Fruit fly (Drosophila melanogaster) whole organism, embryonic: ENCODE results near the gene vnd.

Experiments
- Antp ChIP-seq: fragments of 200-800 bp; sonication (Bioruptor generic); optimal IDR thresholded peaks from 3 replicates; lab custom pipeline; 2016; ENCODE audit warnings: missing biosample characterization, missing genetic modification characterization
- Atf-2 ChIP-seq: fragments of 200-800 bp; sonication (Bioruptor generic); optimal IDR thresholded peaks from 2 replicates; lab custom pipeline; 2016; ENCODE audit warnings: missing biosample characterization, missing genetic modification characterization
- CG10321 ChIP-seq: fragments of 200-800 bp; sonication (Bioruptor generic); IDR thresholded peaks from 2 replicates; pipeline ENCODE4 v1.3.6; 2022; ENCODE audit warnings: missing biosample characterization, missing genetic modification characterization
- CG11247 ChIP-seq: fragments of 200-800 bp; sonication (Bioruptor generic); IDR thresholded peaks from 2 replicates; pipeline ENCODE4 v1.3.6; 2022; ENCODE audit warnings: missing biosample characterization, missing genetic modification characterization
- CG12071 ChIP-seq: fragments of 200-800 bp; sonication (Bioruptor generic); optimal IDR thresholded peaks from 3 replicates; lab custom pipeline; 2018; ENCODE audit warnings: missing biosample characterization, mild to moderate bottlenecking, missing genetic modification characterization
- CG14014 ChIP-seq: fragments of 200-800 bp; sonication (Bioruptor generic); IDR thresholded peaks from 2 replicates; pipeline ENCODE4 v1.3.6; 2022; ENCODE audit warnings: missing biosample characterization, missing genetic modification characterization
- CG1602 ChIP-seq: fragments of 200-800 bp; sonication (Bioruptor generic); optimal IDR thresholded peaks from 3 replicates; lab custom pipeline; 2016; ENCODE audit warnings: missing biosample characterization, missing genetic modification characterization
- CG16815 ChIP-seq: fragments of 200-800 bp; sonication (Bioruptor generic); optimal IDR thresholded peaks from 3 replicates; lab custom pipeline; 2017; ENCODE audit warnings: missing biosample characterization, mild to moderate bottlenecking, missing genetic modification characterization
- CG17912 ChIP-seq: fragments of 200-800 bp; sonication (Bioruptor generic); optimal IDR thresholded peaks from 2 replicates; lab custom pipeline; 2018; ENCODE audit warnings: missing biosample characterization, mild to moderate bottlenecking, missing genetic modification characterization
- CG18262 ChIP-seq: fragments of 200-800 bp; optimal IDR thresholded peaks from 3 replicates; lab custom pipeline; 2019; ENCODE audit warnings: missing biosample characterization, mild to moderate bottlenecking, missing genetic modification characterization, moderate library complexity
- CG2712 ChIP-seq: fragments of 200-800 bp; optimal IDR thresholded peaks from 3 replicates; lab custom pipeline; 2019; ENCODE audit warnings: missing biosample characterization, mild to moderate bottlenecking, missing genetic modification characterization, moderate library complexity
- CG31365 ChIP-seq: fragments of 200-800 bp; sonication (Bioruptor generic); optimal IDR thresholded peaks from 2 replicates; lab custom pipeline; 2018; ENCODE audit warnings: missing biosample characterization, mild to moderate bottlenecking, missing genetic modification characterization
- CG32767 ChIP-seq: fragments of 200-800 bp; sonication (Bioruptor generic); IDR thresholded peaks from 2 replicates; pipeline ENCODE4 v1.3.6; 2022; ENCODE audit warnings: missing biosample characterization, missing genetic modification characterization
- CG4854 ChIP-seq: fragments of 200-800 bp; sonication (Bioruptor generic); optimal IDR thresholded peaks from 2 replicates; lab custom pipeline; 2016; ENCODE audit warnings: missing biosample characterization, missing genetic modification characterization, inconsistent platforms
- CG6254 ChIP-seq: fragments of 200-800 bp; sonication (Bioruptor generic); optimal IDR thresholded peaks from 3 replicates; lab custom pipeline; 2017; ENCODE audit warnings: mild to moderate bottlenecking, missing biosample characterization, missing genetic modification reagents, missing genetic modification characterization
- CG9797 ChIP-seq: fragments of 200-800 bp; sonication (Bioruptor generic); optimal IDR thresholded peaks from 3 replicates; lab custom pipeline; 2018; ENCODE audit warnings: missing biosample characterization, mild to moderate bottlenecking, missing genetic modification characterization
- D19B ChIP-seq: fragments of 200-800 bp; sonication (Bioruptor generic); optimal IDR thresholded peaks from 2 replicates; lab custom pipeline; 2017; ENCODE audit warnings: missing biosample characterization, mild to moderate bottlenecking, missing genetic modification characterization
- Dip2 ChIP-seq: fragments of 200-800 bp; sonication (Bioruptor generic); IDR thresholded peaks from 2 replicates; pipeline ENCODE4 v1.3.6; 2022; ENCODE audit warnings: missing biosample characterization, missing genetic modification characterization
- Dref ChIP-seq: fragments of 200-800 bp; sonication (Bioruptor generic); IDR thresholded peaks from 2 replicates; pipeline ENCODE4 v1.3.6; 2022; ENCODE audit warnings: missing biosample characterization, missing genetic modification characterization
- Ets65A ChIP-seq: fragments of 200-800 bp; sonication (Bioruptor generic); peaks from one replicate; lab custom pipeline; 2016; ENCODE audit warnings: missing biosample characterization, missing genetic modification characterization
- Gug ChIP-seq: fragments of 200-800 bp; sonication (Bioruptor generic); IDR thresholded peaks from 4 replicates; pipeline ENCODE4 v1.3.6; 2022; ENCODE audit warnings: missing biosample characterization, missing genetic modification characterization
- Myb ChIP-seq: fragments of 200-800 bp; sonication (Bioruptor generic); optimal IDR thresholded peaks from 2 replicates; lab custom pipeline; 2016; ENCODE audit warnings: missing biosample characterization, missing genetic modification characterization
- NC2β ChIP-seq: fragments of 200-800 bp; sonication (Bioruptor generic); optimal IDR thresholded peaks from 2 replicates; lab custom pipeline; 2016; ENCODE audit warnings: missing biosample characterization, missing genetic modification characterization
- Oli ChIP-seq: fragments of 200-800 bp; sonication (Bioruptor generic); optimal IDR thresholded peaks from 2 replicates; lab custom pipeline; 2018; ENCODE audit warnings: missing biosample characterization, mild to moderate bottlenecking, missing genetic modification characterization, moderate library complexity
- PHDP ChIP-seq: fragments of 200-800 bp; sonication (Bioruptor generic); optimal IDR thresholded peaks from 3 replicates; lab custom pipeline; 2018; ENCODE audit warnings: missing biosample characterization, mild to moderate bottlenecking, missing genetic modification characterization, moderate library complexity
- Rx ChIP-seq: fragments of 200-800 bp; sonication (Bioruptor generic); IDR thresholded peaks from 2 replicates; pipeline ENCODE4 v1.3.6; 2022; ENCODE audit warnings: missing biosample characterization, missing genetic modification characterization
- Sox100B ChIP-seq: fragments of 200-800 bp; sonication (Bioruptor generic); optimal IDR thresholded peaks from 3 replicates; lab custom pipeline; 2018; ENCODE audit warnings: missing biosample characterization, mild to moderate bottlenecking, missing genetic modification characterization
- Ssrp ChIP-seq: fragments of 200-800 bp; sonication (Bioruptor generic); optimal IDR thresholded peaks from 2 replicates; lab custom pipeline; 2018; ENCODE audit warnings: missing biosample characterization, mild to moderate bottlenecking, missing genetic modification characterization, moderate library complexity
- TFAM ChIP-seq: fragments of 200-800 bp; sonication (Bioruptor generic); optimal IDR thresholded peaks from 2 replicates; lab custom pipeline; 2017; ENCODE audit warnings: missing biosample characterization, missing genetic modification characterization, inconsistent platforms
- Vsx1 ChIP-seq: fragments of 200-800 bp; sonication (Bioruptor generic); optimal IDR thresholded peaks from 2 replicates; lab custom pipeline; 2017; ENCODE audit warnings: missing biosample characterization, mild to moderate bottlenecking, missing genetic modification characterization, missing genetic modification reagents
- ab ChIP-seq: fragments of 200-800 bp; sonication (Bioruptor generic); optimal IDR thresholded peaks from 2 replicates; lab custom pipeline; 2016; ENCODE audit warnings: missing biosample characterization, missing genetic modification characterization
- abd-A ChIP-seq: fragments of 200-800 bp; sonication (Bioruptor generic); optimal IDR thresholded peaks from 3 replicates; lab custom pipeline; 2019; ENCODE audit warnings: missing biosample characterization, mild to moderate bottlenecking, missing genetic modification characterization, moderate library complexity
- amos ChIP-seq: fragments of 200-800 bp; sonication (Bioruptor generic); IDR thresholded peaks from 2 replicates; pipeline ENCODE4 v1.3.6; 2022; ENCODE audit warnings: missing biosample characterization, missing genetic modification characterization; ENCODE audit not compliant: partially characterized antibody
- br ChIP-seq: fragments of >200 bp; optimal IDR thresholded peaks from 2 replicates; lab custom pipeline; 2017
- chinmo ChIP-seq: fragments of 200-800 bp; sonication (Bioruptor generic); IDR thresholded peaks from 4 replicates; pipeline ENCODE4 v1.3.6; 2022; ENCODE audit warnings: missing biosample characterization, missing genetic modification characterization; ENCODE audit not compliant: partially characterized antibody
- cwo ChIP-seq: fragments of 200-800 bp; sonication (Bioruptor generic); optimal IDR thresholded peaks from 3 replicates; lab custom pipeline; 2017; ENCODE audit warnings: missing biosample characterization, missing genetic modification characterization, mild to moderate bottlenecking, moderate library complexity, missing genetic modification reagents
- exex ChIP-seq: fragments of 200-800 bp; sonication (Bioruptor generic); optimal IDR thresholded peaks from 4 replicates; lab custom pipeline; 2018; ENCODE audit warnings: missing biosample characterization, mild to moderate bottlenecking, missing genetic modification characterization, moderate library complexity
- grau ChIP-seq: fragments of 200-800 bp; optimal IDR thresholded peaks from 3 replicates; lab custom pipeline; 2019; ENCODE audit warnings: missing biosample characterization, mild to moderate bottlenecking, missing genetic modification characterization, moderate library complexity
- hkb ChIP-seq, 2 experiments: fragments of 200-800 bp in 1 of 2; fragments of >200 bp in 1 of 2; sonication (Bioruptor generic) in 1 of 2; IDR thresholded peaks in 1 of 2; optimal IDR thresholded peaks in 1 of 2; 2 replicates each; pipeline versions ENCODE4 v1.3.6 to Lab custom; 2017 to 2022; ENCODE audit warnings: missing biosample characterization in 1 of 2, missing genetic modification characterization in 1 of 2
- insv ChIP-seq, 2 experiments: fragments of 200-800 bp; sonication (Bioruptor generic); optimal IDR thresholded peaks; 3 replicates each; lab custom pipeline; 2016 to 2018; ENCODE audit warnings: missing biosample characterization in 2 of 2, missing genetic modification characterization in 2 of 2
- inv ChIP-seq: fragments of 200-800 bp; sonication (Bioruptor generic); IDR thresholded peaks from 2 replicates; pipeline ENCODE4 v1.3.6; 2022; ENCODE audit warnings: missing biosample characterization, missing genetic modification characterization; ENCODE audit not compliant: partially characterized antibody
- mld ChIP-seq: fragments of 200-800 bp; sonication (Bioruptor generic); IDR thresholded peaks from 3 replicates; pipeline ENCODE4 v1.3.6; 2022; ENCODE audit warnings: missing biosample characterization, missing genetic modification characterization; ENCODE audit not compliant: partially characterized antibody
- pum ChIP-seq: fragments of 200-800 bp; sonication (Bioruptor generic); optimal IDR thresholded peaks from 2 replicates; lab custom pipeline; 2016; ENCODE audit warnings: missing biosample characterization, missing genetic modification characterization
- sim ChIP-seq: fragments of 200-800 bp; sonication (Bioruptor generic); IDR thresholded peaks from 2 replicates; pipeline ENCODE4 v1.3.6; 2022; ENCODE audit warnings: missing biosample characterization, missing genetic modification characterization
- toy ChIP-seq: fragments of 200-800 bp; sonication (Bioruptor generic); IDR thresholded peaks from 2 replicates; pipeline ENCODE4 v1.3.6; 2022; ENCODE audit warnings: missing biosample characterization, missing genetic modification characterization
- z ChIP-seq: fragments of 200-800 bp; sonication (Bioruptor generic); IDR thresholded peaks from 3 replicates; pipeline ENCODE4 v1.3.6; 2022; ENCODE audit warnings: missing biosample characterization, missing genetic modification characterization
- zf30C ChIP-seq: fragments of 200-800 bp; sonication (Bioruptor generic); optimal IDR thresholded peaks from 3 replicates; lab custom pipeline; 2018; ENCODE audit warnings: missing biosample characterization, mild to moderate bottlenecking, missing genetic modification characterization

Gene vnd

dm6 chrX:629239-629821 is 47.4 kb downstream of the vnd start, which contains the start of the genes RpL36 and Mybbp1A (continued):
- TF ChIP-seq Oli (peak; percentile 54), mld (GFP tag; lab: Robert Waterston, UW) (peak; percentile 64; the same call in 2 of the 3 replicates), Rx (GFP tag; lab: Robert Waterston, UW) (peak; percentile 64), CG4854 (GFP tag; lab: Kevin White, UChicago) (peak; percentile 27), Gug (GFP tag; lab: Robert Waterston, UW) (peak; percentile 52; the same call in 1 of the 4 replicates), CG16815 (peak; percentile 19), CG17912 (GFP tag; lab: Kevin White, UChicago) (peak; percentile 67), CG14014 (peak; percentile 69), hkb (optimal IDR thresholded peaks at IDR 0.05; lab: Kevin White, UChicago) (peak; percentile 78), hkb (GFP tag; IDR thresholded peaks at IDR 0.05; lab: Robert Waterston, UW) (0 out of 2 replicates have a peak, but pooled peaks have one; percentile 44), CG32767 (GFP tag; lab: Robert Waterston, UW) (0 out of 2 replicates have a peak, but pooled peaks have one; percentile 41), sim (GFP tag; lab: Robert Waterston, UW) (0 out of 2 replicates have a peak, but pooled peaks have one; percentile 7)
- TF ChIP-seq, all 482 proteins: peak for 385

- TF ChIP-seq CG9797 (GFP tag; lab: Kevin White, UChicago) (peak; percentile 56), Dip2 (GFP tag; lab: Robert Waterston, UW) (no peak), Ssrp (tag; lab: Kevin White, UChicago) (no peak), CG18262 (no peak), Antp (GFP tag; lab: Kevin White, UChicago) (no peak), br (lab: Kevin White, UChicago) (no peak), z (GFP tag; lab: Robert Waterston, UW) (no peak), insv (GFP tag; optimal IDR thresholded peaks at IDR 0.05; lab: Kevin White, UChicago) (no peak), Ets65A (GFP tag; lab: Kevin White, UChicago) (peak; percentile 26), amos (GFP tag; lab: Robert Waterston, UW) (peak; percentile 89), ab (GFP tag; lab: Kevin White, UChicago) (no peak), NC2β (no peak), grau (tag; lab: Kevin White, UChicago) (peak; percentile 20), Atf-2 (GFP tag; lab: Kevin White, UChicago) (no peak), CG2712 (tag; lab: Kevin White, UChicago) (peak; percentile 5), Vsx1 (no peak), D19B (GFP tag; lab: Kevin White, UChicago) (peak; percentile 70), abd-A (tag; lab: Kevin White, UChicago) (no peak), cwo (peak; percentile 42), Dref (GFP tag; lab: Robert Waterston, UW) (peak; percentile 76), inv (GFP tag; lab: Robert Waterston, UW) (peak; percentile 84), exex (no peak), CG31365 (no peak), zf30C (no peak), CG1602 (no peak), CG6254 (GFP tag; lab: Kevin White, UChicago) (no peak), CG10321 (peak; percentile 89), pum (GFP tag; lab: Kevin White, UChicago) (no peak), Myb (GFP tag; lab: Kevin White, UChicago) (peak; percentile 24), CG11247 (GFP tag; lab: Robert Waterston, UW) (no peak), PHDP (no peak), CG12071 (GFP tag; lab: Kevin White, UChicago) (no peak), toy (GFP tag; lab: Robert Waterston, UW) (no peak), chinmo (GFP tag; lab: Robert Waterston, UW) (peak; percentile 85; the same call in 1 of the 4 replicates), Sox100B (GFP tag; lab: Kevin White, UChicago) (no peak), TFAM (GFP tag; lab: Kevin White, UChicago) (no peak)
Observed at dm6 chrX:635495-636142, 53.7 kb downstream of the vnd start, which contains the start of gene Dredd. Gene Dredd, minus strand, starts transcription at chrX:635545.
